Worm (Caenorhabditis elegans): Measurements from ENCODE around the gene F54G2.1.

DNA sequence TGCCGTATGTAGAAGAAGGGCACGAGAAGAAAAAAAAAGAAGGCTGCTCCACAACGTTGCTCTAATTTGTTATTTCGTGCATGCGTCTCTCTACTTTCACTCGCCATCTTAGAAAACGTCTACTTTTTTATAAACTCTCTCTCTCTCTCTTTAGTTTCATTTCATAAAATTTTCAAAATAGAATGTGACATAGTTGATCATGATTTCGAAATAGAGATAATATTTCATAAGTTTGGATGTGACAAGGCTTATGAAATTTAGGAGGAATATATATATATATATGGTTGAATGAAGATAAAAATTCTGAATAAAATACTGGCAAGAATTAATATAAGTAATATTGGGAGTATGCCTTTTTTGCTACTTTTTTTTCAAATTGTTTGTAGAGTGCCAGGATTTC is 23.1 kb downstream of the F54G2.1 start:
- TF ChIP-seq B0336.3 (GFP tag; IDR thresholded peaks at IDR 0.05) (no peak), ZK185.1 (tag; optimal IDR thresholded peaks at IDR 0.05; ENCODE audit: poor library complexity, severe bottlenecking) (no peak), pha-4 (tag; optimal IDR thresholded peaks at IDR 0.05) (no peak), D2030.7 (GFP tag; IDR thresholded peaks at IDR 0.05) (no peak), snpc-4 (GFP tag; optimal IDR thresholded peaks at IDR 0.05) (no peak), snpc-4 (tag; optimal IDR thresholded peaks at IDR 0.05) (no peak), Y67H2A.10 (GFP tag; conservative IDR thresholded peaks at IDR 0.05) (no peak)
